Fruit fly (Drosophila melanogaster) whole organism, embryonic: ENCODE results near the gene Tmtc4.

ENCODE experiments used
- BEAF-32 ChIP-seq: fragments of 200-800 bp; sonication (Bioruptor generic); optimal IDR thresholded peaks from 3 replicates; lab custom pipeline; 2017; ENCODE audit warnings: missing biosample characterization, missing genetic modification characterization, mild to moderate bottlenecking, moderate library complexity, missing genetic modification reagents
- Bdp1 ChIP-seq: fragments of 200-800 bp; sonication (Bioruptor generic); optimal IDR thresholded peaks from 3 replicates; lab custom pipeline; 2016; ENCODE audit warnings: missing biosample characterization, missing genetic modification characterization
- Bteb2 ChIP-seq: fragments of 200-800 bp; sonication (Bioruptor generic); optimal IDR thresholded peaks from 2 replicates; lab custom pipeline; 2016; ENCODE audit warnings: missing biosample characterization, missing genetic modification characterization
- CG10366 ChIP-seq: fragments of 200-800 bp; sonication (Bioruptor generic); IDR thresholded peaks from 2 replicates; pipeline ENCODE4 v1.3.6; 2022; ENCODE audit warnings: missing biosample characterization, missing genetic modification characterization
- CG11696 ChIP-seq: fragments of 200-800 bp; sonication (Bioruptor generic); IDR thresholded peaks from 2 replicates; pipeline ENCODE4 v1.3.6; 2022; ENCODE audit warnings: missing biosample characterization, missing genetic modification characterization
- CG13775 ChIP-seq: fragments of 200-800 bp; sonication (Bioruptor generic); optimal IDR thresholded peaks from 3 replicates; lab custom pipeline; 2017; ENCODE audit warnings: missing biosample characterization, mild to moderate bottlenecking, missing genetic modification characterization
- CG13894 ChIP-seq: fragments of 200-800 bp; sonication (Bioruptor generic); optimal IDR thresholded peaks from 3 replicates; lab custom pipeline; 2018; ENCODE audit warnings: missing biosample characterization, mild to moderate bottlenecking, missing genetic modification characterization, moderate library complexity
- CG14014 ChIP-seq: fragments of 200-800 bp; sonication (Bioruptor generic); IDR thresholded peaks from 2 replicates; pipeline ENCODE4 v1.3.6; 2022; ENCODE audit warnings: missing biosample characterization, missing genetic modification characterization
- CG15514 ChIP-seq: fragments of 200-800 bp; sonication (Bioruptor generic); optimal IDR thresholded peaks from 3 replicates; lab custom pipeline; 2017; ENCODE audit warnings: missing biosample characterization, missing genetic modification characterization, mild to moderate bottlenecking, moderate library complexity, missing genetic modification reagents
- CG1647 ChIP-seq: fragments of 200-800 bp; sonication (Bioruptor generic); optimal IDR thresholded peaks from 3 replicates; lab custom pipeline; 2016; ENCODE audit warnings: missing biosample characterization, missing genetic modification characterization
- CG17361 ChIP-seq: fragments of 200-800 bp; sonication (Bioruptor generic); IDR thresholded peaks from 3 replicates; pipeline ENCODE4 v1.3.6; 2022; ENCODE audit warnings: missing biosample characterization, missing genetic modification characterization
- CG17829 ChIP-seq: fragments of 200-800 bp; optimal IDR thresholded peaks from 2 replicates; lab custom pipeline; 2019; ENCODE audit warnings: missing biosample characterization, mild to moderate bottlenecking, missing genetic modification characterization, moderate library complexity
- CG18011 ChIP-seq: fragments of 200-800 bp; sonication (Bioruptor generic); optimal IDR thresholded peaks from 2 replicates; lab custom pipeline; 2017; ENCODE audit warnings: missing biosample characterization, missing genetic modification characterization, mild to moderate bottlenecking, moderate library complexity, missing genotype
- CG18619 ChIP-seq: fragments of 200-800 bp; sonication (Bioruptor generic); optimal IDR thresholded peaks from 3 replicates; lab custom pipeline; 2017; ENCODE audit warnings: missing biosample characterization, mild to moderate bottlenecking, missing genetic modification characterization
- CG2116 ChIP-seq: fragments of 200-800 bp; sonication (Bioruptor generic); optimal IDR thresholded peaks from 3 replicates; lab custom pipeline; 2018; ENCODE audit warnings: missing biosample characterization, mild to moderate bottlenecking, missing genetic modification characterization
- CG2678 ChIP-seq: fragments of 200-800 bp; sonication (Bioruptor generic); optimal IDR thresholded peaks from 3 replicates; lab custom pipeline; 2019; ENCODE audit warnings: missing biosample characterization, mild to moderate bottlenecking, missing genetic modification characterization, moderate library complexity
- CG2712 ChIP-seq: fragments of 200-800 bp; optimal IDR thresholded peaks from 3 replicates; lab custom pipeline; 2019; ENCODE audit warnings: missing biosample characterization, mild to moderate bottlenecking, missing genetic modification characterization, moderate library complexity
- CG4360 ChIP-seq: fragments of 200-800 bp; sonication (Bioruptor generic); IDR thresholded peaks from 2 replicates; pipeline ENCODE4 v1.3.6; 2022; ENCODE audit warnings: missing biosample characterization, missing genetic modification characterization
- CG9797 ChIP-seq: fragments of 200-800 bp; sonication (Bioruptor generic); optimal IDR thresholded peaks from 3 replicates; lab custom pipeline; 2018; ENCODE audit warnings: missing biosample characterization, mild to moderate bottlenecking, missing genetic modification characterization
- CG9817 ChIP-seq: fragments of 200-800 bp; sonication (Bioruptor generic); optimal IDR thresholded peaks from 2 replicates; lab custom pipeline; 2018; ENCODE audit warnings: missing biosample characterization, mild to moderate bottlenecking, missing genetic modification characterization, moderate library complexity
- CG9932 ChIP-seq: fragments of 200-800 bp; sonication (Bioruptor generic); IDR thresholded peaks from 2 replicates; pipeline ENCODE4 v1.3.6; 2022; ENCODE audit warnings: missing biosample characterization, missing genetic modification characterization
- Camta ChIP-seq: fragments of 200-800 bp; sonication (Bioruptor generic); optimal IDR thresholded peaks from 2 replicates; lab custom pipeline; 2016; ENCODE audit warnings: missing biosample characterization, missing genetic modification characterization
- D19A ChIP-seq: fragments of 200-800 bp; optimal IDR thresholded peaks from 3 replicates; lab custom pipeline; 2019; ENCODE audit warnings: missing biosample characterization, mild to moderate bottlenecking, missing genetic modification characterization, moderate library complexity
- Dad ChIP-seq: fragments of 200-800 bp; sonication (Bioruptor generic); optimal IDR thresholded peaks from 3 replicates; lab custom pipeline; 2016; ENCODE audit warnings: missing biosample characterization, missing genetic modification characterization
- Dref ChIP-seq: fragments of 200-800 bp; sonication (Bioruptor generic); IDR thresholded peaks from 2 replicates; pipeline ENCODE4 v1.3.6; 2022; ENCODE audit warnings: missing biosample characterization, missing genetic modification characterization
- Drgx ChIP-seq: fragments of 200-800 bp; sonication (Bioruptor generic); IDR thresholded peaks from 2 replicates; pipeline ENCODE4 v1.3.6; 2022; ENCODE audit warnings: missing biosample characterization, missing genetic modification characterization
- HLH54F ChIP-seq: fragments of 200-800 bp; sonication (Bioruptor generic); optimal IDR thresholded peaks from 3 replicates; lab custom pipeline; 2016; ENCODE audit warnings: missing biosample characterization, missing genetic modification characterization
- Jarid2 ChIP-seq: fragments of 200-800 bp; sonication (Bioruptor generic); optimal IDR thresholded peaks from 3 replicates; lab custom pipeline; 2017; ENCODE audit warnings: mild to moderate bottlenecking, missing biosample characterization, missing genetic modification reagents, missing genetic modification characterization
- NfI ChIP-seq: fragments of 200-800 bp; sonication (Bioruptor generic); optimal IDR thresholded peaks from 3 replicates; lab custom pipeline; 2018; ENCODE audit warnings: missing biosample characterization, mild to moderate bottlenecking, missing genetic modification characterization, moderate library complexity
- Oaz ChIP-seq: fragments of 200-800 bp; sonication (Bioruptor generic); IDR thresholded peaks from 2 replicates; pipeline ENCODE4 v1.3.6; 2022; ENCODE audit warnings: missing biosample characterization, missing genetic modification characterization
- Rx ChIP-seq: fragments of 200-800 bp; sonication (Bioruptor generic); IDR thresholded peaks from 2 replicates; pipeline ENCODE4 v1.3.6; 2022; ENCODE audit warnings: missing biosample characterization, missing genetic modification characterization
- Side ChIP-seq: fragments of 200-800 bp; sonication (Bioruptor generic); optimal IDR thresholded peaks from 2 replicates; lab custom pipeline; 2016; ENCODE audit warnings: missing biosample characterization, missing genetic modification characterization
- TFAM ChIP-seq: fragments of 200-800 bp; sonication (Bioruptor generic); optimal IDR thresholded peaks from 2 replicates; lab custom pipeline; 2017; ENCODE audit warnings: missing biosample characterization, missing genetic modification characterization, inconsistent platforms
- caup ChIP-seq: fragments of 200-800 bp; sonication (Bioruptor generic); optimal IDR thresholded peaks from 3 replicates; lab custom pipeline; 2017; ENCODE audit warnings: missing biosample characterization, mild to moderate bottlenecking, missing genetic modification characterization, moderate library complexity; ENCODE audit not compliant: severe bottlenecking
- dmrt11E ChIP-seq: fragments of 200-800 bp; sonication (Bioruptor generic); optimal IDR thresholded peaks from 3 replicates; lab custom pipeline; 2018; ENCODE audit warnings: missing biosample characterization, mild to moderate bottlenecking, missing genetic modification characterization, moderate library complexity
- dpn ChIP-seq, 2 experiments: fragments of 200-800 bp; sonication (Bioruptor generic); optimal IDR thresholded peaks; 3 replicates each; lab custom pipeline; 2016; ENCODE audit warnings: missing biosample characterization in 2 of 2, missing genetic modification characterization in 2 of 2
- fd64A ChIP-seq: fragments of 200-800 bp; sonication (Bioruptor generic); optimal IDR thresholded peaks from 3 replicates; lab custom pipeline; 2018; ENCODE audit warnings: missing biosample characterization, mild to moderate bottlenecking, missing genetic modification characterization
- gcm2 ChIP-seq: fragments of 200-800 bp; sonication (Bioruptor generic); optimal IDR thresholded peaks from 2 replicates; lab custom pipeline; 2016; ENCODE audit warnings: missing biosample characterization, missing genetic modification characterization
- lbe ChIP-seq: fragments of 200-800 bp; sonication (Bioruptor generic); optimal IDR thresholded peaks from 2 replicates; lab custom pipeline; 2016; ENCODE audit warnings: missing biosample characterization, mild to moderate bottlenecking, missing genetic modification characterization
- lola ChIP-seq, 3 experiments: fragments of >200 bp in 2 of 3; fragments of 200-800 bp in 1 of 3; sonication (Bioruptor generic) in 1 of 3; optimal IDR thresholded peaks; 2 replicates each; lab custom pipeline; 2017 to 2019; ENCODE audit warnings: missing biosample characterization in 3 of 3, missing genetic modification characterization in 3 of 3, mild to moderate bottlenecking in 1 of 3, moderate library complexity in 1 of 3
- nau ChIP-seq: fragments of 200-800 bp; sonication (Bioruptor generic); optimal IDR thresholded peaks from 3 replicates; lab custom pipeline; 2017; ENCODE audit warnings: missing biosample characterization, mild to moderate bottlenecking, missing genetic modification characterization, missing genetic modification reagents
- org-1 ChIP-seq: fragments of 200-800 bp; sonication (Bioruptor generic); optimal IDR thresholded peaks from 2 replicates; lab custom pipeline; 2017; ENCODE audit warnings: missing biosample characterization, missing genetic modification characterization
- pnt ChIP-seq: fragments of 200-800 bp; sonication (Bioruptor generic); optimal IDR thresholded peaks from 3 replicates; lab custom pipeline; 2016; ENCODE audit warnings: missing biosample characterization, missing genetic modification characterization
- pum ChIP-seq: fragments of 200-800 bp; sonication (Bioruptor generic); optimal IDR thresholded peaks from 2 replicates; lab custom pipeline; 2016; ENCODE audit warnings: missing biosample characterization, missing genetic modification characterization
- sd ChIP-seq: fragments of 200-800 bp; sonication (Bioruptor generic); optimal IDR thresholded peaks from 3 replicates; lab custom pipeline; 2018; ENCODE audit warnings: missing biosample characterization, mild to moderate bottlenecking, missing genetic modification characterization, moderate library complexity
- ssp ChIP-seq: fragments of 200-800 bp; sonication (Bioruptor generic); IDR thresholded peaks from 2 replicates; pipeline ENCODE4 v1.3.6; 2022; ENCODE audit warnings: missing biosample characterization, missing genetic modification characterization
- trem ChIP-seq: fragments of 200-800 bp; optimal IDR thresholded peaks from 3 replicates; lab custom pipeline; 2019; ENCODE audit warnings: missing biosample characterization, mild to moderate bottlenecking, missing genetic modification characterization, moderate library complexity
- ttk ChIP-seq: fragments of 200-800 bp; sonication (Bioruptor generic); IDR thresholded peaks from 2 replicates; pipeline ENCODE4 v2.1.2; 2022; ENCODE audit warnings: missing biosample characterization, missing genetic modification characterization
- yki ChIP-seq: fragments of >200 bp; optimal IDR thresholded peaks from 3 replicates; lab custom pipeline; 2018
- zf30C ChIP-seq: fragments of 200-800 bp; sonication (Bioruptor generic); optimal IDR thresholded peaks from 3 replicates; lab custom pipeline; 2018; ENCODE audit warnings: missing biosample characterization, mild to moderate bottlenecking, missing genetic modification characterization
- zfh2 ChIP-seq: fragments of 200-800 bp; sonication (Bioruptor generic); optimal IDR thresholded peaks from 2 replicates; lab custom pipeline; 2016; ENCODE audit warnings: missing biosample characterization, missing genetic modification characterization

The Tmtc4 gene

dm6 chr3R:15347822-15348221, 3.2 kb upstream of the Tmtc4 start, which contains the start of the genes CG42726 and CG42727 (continued):
- TF ChIP-seq CG9797 (GFP tag; lab: Kevin White, UChicago) (no peak), CG18011 (no peak), Drgx (peak; percentile 62; the same call in 1 of the 2 replicates), Dref (peak; percentile 41; the same call in 1 of the 2 replicates), CG9817 (peak; percentile 40), TFAM (no peak), HLH54F (GFP tag; lab: Kevin White, UChicago) (peak; percentile 13), Dad (GFP tag; lab: Kevin White, UChicago) (no peak), Bdp1 (peak; percentile 15), pum (GFP tag; lab: Kevin White, UChicago) (no peak), CG11696 (GFP tag; lab: Robert Waterston, UW) (peak; percentile 41; the same call in 1 of the 2 replicates), lola (GFP tag; optimal IDR thresholded peaks at IDR 0.05; lab: Kevin White, UChicago) (peak in 1 of 3 experiments; percentile 17), fd64A (GFP tag; lab: Kevin White, UChicago) (no peak), Bteb2 (GFP tag; lab: Kevin White, UChicago) (peak; percentile 27), trem (tag; lab: Kevin White, UChicago) (peak; percentile 24), CG1647 (GFP tag; lab: Kevin White, UChicago) (peak; percentile 1), ttk (GFP tag; lab: Robert Waterston, UW) (no peak), lbe (GFP tag; lab: Kevin White, UChicago) (peak; percentile 20), CG13894 (no peak), BEAF-32 (peak; percentile 14), CG15514 (GFP tag; lab: Kevin White, UChicago) (no peak), Rx (GFP tag; lab: Robert Waterston, UW) (0 out of 2 replicates have a peak, but pooled peaks have one; percentile 24), CG4360 (GFP tag; lab: Robert Waterston, UW) (no peak), gcm2 (GFP tag; lab: Kevin White, UChicago) (no peak), CG13775 (GFP tag; lab: Kevin White, UChicago) (peak; percentile 14), Camta (GFP tag; lab: Kevin White, UChicago) (no peak), pnt (GFP tag; lab: Kevin White, UChicago) (no peak), CG2116 (GFP tag; lab: Kevin White, UChicago) (peak; percentile 13), CG17361 (GFP tag; lab: Robert Waterston, UW) (0 out of 3 replicates have a peak, but pooled peaks have one; percentile 15), NfI (peak; percentile 36), CG2678 (tag; lab: Kevin White, UChicago) (peak; percentile 43), yki (lab: Kevin White, UChicago) (no peak), CG2712 (peak; percentile 55), Jarid2 (GFP tag; lab: Kevin White, UChicago) (no peak), Side (GFP tag; lab: Kevin White, UChicago) (no peak), org-1 (GFP tag; lab: Kevin White, UChicago) (no peak), CG17829 (tag; lab: Kevin White, UChicago) (peak; percentile 42), zf30C (peak; percentile 96), dpn (GFP tag; optimal IDR thresholded peaks at IDR 0.05; lab: Kevin White, UChicago) (peak in 1 of 2 experiments; percentile 46), Oaz (peak; percentile 11; the same call in 1 of the 2 replicates), D19A (tag; lab: Kevin White, UChicago) (no peak), zfh2 (GFP tag; lab: Kevin White, UChicago) (peak; percentile 26), CG14014 (peak; percentile 62), CG18619 (peak; percentile 17), caup (peak; percentile 30), nau (GFP tag; lab: Kevin White, UChicago) (no peak), sd (tag; lab: Kevin White, UChicago) (peak; percentile 42), ssp (GFP tag; lab: Robert Waterston, UW) (0 out of 2 replicates have a peak, but pooled peaks have one; percentile 6), CG9932 (GFP tag; lab: Robert Waterston, UW) (peak; percentile 53), dmrt11E (tag; lab: Kevin White, UChicago) (peak; percentile 9), CG10366 (GFP tag; lab: Robert Waterston, UW) (peak; percentile 40; the same call in 1 of the 2 replicates)
